Fruit fly (Drosophila melanogaster) S2 (cell line): Measurements from ENCODE around the gene Jhbp14.

ENCODE experiments used
- CG8478 ChIP-seq: fragments of >200 bp; optimal IDR thresholded peaks from 2 replicates; lab custom pipeline; 2018
- CTCF ChIP-seq, 2 experiments: fragments of >200 bp; optimal IDR thresholded peaks; 2 replicates each; lab custom pipeline; 2018

dm6 chr2L:13231739-13232138 is 4.6 kb upstream of the Jhbp14 start, which contains the start of gene Prosalpha6T:
- no peak for TF ChIP-seq CG8478 (lab: Kevin White, UChicago)
- TF ChIP-seq CTCF (optimal IDR thresholded peaks at IDR 0.05; lab: Kevin White, UChicago): no peak
